Worm (Caenorhabditis elegans) whole organism, L2 larva: Measurements from ENCODE around the gene lgc-53.

Experiments used
- R02D3.7 ChIP-seq: fragments of 150-350 bp; optimal IDR thresholded peaks from 2 replicates; lab custom pipeline; 2014; ENCODE audit warnings: missing biosample characterization, missing genetic modification characterization
- ceh-16 ChIP-seq: fragments of 150-350 bp; optimal IDR thresholded peaks from 2 replicates; lab custom pipeline; 2014; ENCODE audit warnings: missing biosample characterization, missing genetic modification characterization
- ceh-82 ChIP-seq: fragments of 150-350 bp; optimal IDR thresholded peaks from 2 replicates; lab custom pipeline; 2014; ENCODE audit warnings: missing biosample characterization, missing genetic modification characterization
- dmd-4 ChIP-seq: sonication (generic microtip); optimal IDR thresholded peaks from 2 replicates; lab custom pipeline; 2017; ENCODE audit warnings: missing biosample characterization, missing genetic modification characterization
- lin-13 ChIP-seq: fragments of 150-350 bp; optimal IDR thresholded peaks from 2 replicates; lab custom pipeline; 2014; ENCODE audit warnings: missing biosample characterization, missing genetic modification reagents, missing genetic modification characterization
- lin-39 ChIP-seq: fragments of 150-350 bp; optimal IDR thresholded peaks from 2 replicates; lab custom pipeline; 2014; ENCODE audit warnings: missing biosample characterization, missing genetic modification reagents, missing genetic modification characterization
- mab-5 ChIP-seq: fragments of 150-350 bp; optimal IDR thresholded peaks from 2 replicates; lab custom pipeline; 2014; ENCODE audit warnings: missing biosample characterization, missing genetic modification characterization
- nhr-21 ChIP-seq: fragments of 150-350 bp; optimal IDR thresholded peaks from 2 replicates; lab custom pipeline; 2014; ENCODE audit warnings: missing biosample characterization, missing genetic modification characterization
- nhr-23 ChIP-seq: fragments of 150-350 bp; optimal IDR thresholded peaks from 2 replicates; lab custom pipeline; 2014; ENCODE audit warnings: missing biosample characterization, missing genetic modification reagents, missing genetic modification characterization
- nhr-6 ChIP-seq: fragments of 150-350 bp; optimal IDR thresholded peaks from 2 replicates; lab custom pipeline; 2014; ENCODE audit warnings: missing biosample characterization, missing genetic modification characterization
- sem-4 ChIP-seq: fragments of 150-350 bp; optimal IDR thresholded peaks from 2 replicates; lab custom pipeline; 2014; ENCODE audit warnings: missing biosample characterization, missing genetic modification reagents, missing genetic modification characterization
- skn-1 ChIP-seq: sonication (generic microtip); optimal IDR thresholded peaks from 2 replicates; lab custom pipeline; 2017; ENCODE audit warnings: missing biosample characterization, missing genetic modification characterization
- sma-3 ChIP-seq: sonication (generic microtip); optimal IDR thresholded peaks from 2 replicates; lab custom pipeline; 2016; ENCODE audit warnings: missing genetic modification reagents, missing genetic modification characterization, missing compliant biosample characterization
- snpc-4 ChIP-seq: fragments of 150-350 bp; optimal IDR thresholded peaks from 2 replicates; lab custom pipeline; 2014; ENCODE audit warnings: missing biosample characterization, missing genetic modification characterization
- ztf-11 ChIP-seq: sonication (generic microtip); optimal IDR thresholded peaks from 2 replicates; lab custom pipeline; 2017; ENCODE audit warnings: missing biosample characterization, missing genetic modification characterization
- ztf-4 ChIP-seq: fragments of 150-350 bp; optimal IDR thresholded peaks from 2 replicates; lab custom pipeline; 2014; ENCODE audit warnings: missing biosample characterization, missing genetic modification characterization

The lgc-53 gene

ce11 chrX:16762529-16762928, 51.0 kb downstream of the lgc-53 start, which contains the start of gene C10E2.1:
Gene C10E2.1, plus strand, starts transcription at chrX:16762829.
- TF ChIP-seq ztf-11 (no peak), mab-5 (tag; lab: Kevin White, UChicago) (no peak), sma-3 (GFP tag; lab: Kevin White, UChicago) (no peak), nhr-21 (tag; lab: Kevin White, UChicago) (no peak), sem-4 (no peak), ztf-4 (no peak), skn-1 (no peak), ceh-82 (tag; lab: Kevin White, UChicago) (no peak), nhr-23 (no peak), nhr-6 (tag; lab: Kevin White, UChicago) (no peak), R02D3.7 (tag; lab: Kevin White, UChicago) (no peak), lin-39 (no peak), snpc-4 (tag; lab: Kevin White, UChicago) (no peak), dmd-4 (no peak), ceh-16 (no peak), lin-13 (GFP tag; lab: Kevin White, UChicago) (no peak)
